Fruit fly (Drosophila melanogaster) whole organism, embryonic: ENCODE results near the gene CG5731.

Source experiments
- B-H1 ChIP-seq: fragments of 200-800 bp; sonication (Bioruptor generic); IDR thresholded peaks from 3 replicates; pipeline ENCODE4 v1.3.6; 2022; ENCODE audit warnings: missing biosample characterization, missing genetic modification characterization
- C15 ChIP-seq: fragments of 200-800 bp; sonication (Bioruptor generic); IDR thresholded peaks from 3 replicates; pipeline ENCODE4 v1.3.6; 2022; ENCODE audit warnings: missing biosample characterization, missing genetic modification characterization
- CG10321 ChIP-seq: fragments of 200-800 bp; sonication (Bioruptor generic); IDR thresholded peaks from 2 replicates; pipeline ENCODE4 v1.3.6; 2022; ENCODE audit warnings: missing biosample characterization, missing genetic modification characterization
- CG10366 ChIP-seq: fragments of 200-800 bp; sonication (Bioruptor generic); IDR thresholded peaks from 2 replicates; pipeline ENCODE4 v1.3.6; 2022; ENCODE audit warnings: missing biosample characterization, missing genetic modification characterization
- CG10462 ChIP-seq: fragments of 200-800 bp; sonication (Bioruptor generic); optimal IDR thresholded peaks from 2 replicates; lab custom pipeline; 2016; ENCODE audit warnings: missing biosample characterization, missing genetic modification characterization
- CG10654 ChIP-seq: fragments of 200-800 bp; sonication (Bioruptor generic); optimal IDR thresholded peaks from 2 replicates; lab custom pipeline; 2016; ENCODE audit warnings: missing biosample characterization, missing genetic modification characterization
- CG12155 ChIP-seq: fragments of 200-800 bp; sonication (Bioruptor generic); optimal IDR thresholded peaks from 3 replicates; lab custom pipeline; 2016; ENCODE audit warnings: missing biosample characterization, missing genetic modification characterization
- CG12769 ChIP-seq: fragments of 200-800 bp; sonication (Bioruptor generic); optimal IDR thresholded peaks from 2 replicates; lab custom pipeline; 2019; ENCODE audit warnings: missing biosample characterization, mild to moderate bottlenecking, missing genetic modification characterization, moderate library complexity
- CG13894 ChIP-seq: fragments of 200-800 bp; sonication (Bioruptor generic); optimal IDR thresholded peaks from 3 replicates; lab custom pipeline; 2018; ENCODE audit warnings: missing biosample characterization, mild to moderate bottlenecking, missing genetic modification characterization, moderate library complexity
- CG15073 ChIP-seq: fragments of 200-800 bp; sonication (Bioruptor generic); optimal IDR thresholded peaks from 2 replicates; lab custom pipeline; 2016; ENCODE audit warnings: missing biosample characterization, missing genetic modification characterization
- CG17359 ChIP-seq: fragments of 200-800 bp; sonication (Bioruptor generic); optimal IDR thresholded peaks from 3 replicates; lab custom pipeline; 2018; ENCODE audit warnings: missing biosample characterization, mild to moderate bottlenecking, missing genetic modification characterization, moderate library complexity
- CG18011 ChIP-seq: fragments of 200-800 bp; sonication (Bioruptor generic); optimal IDR thresholded peaks from 2 replicates; lab custom pipeline; 2017; ENCODE audit warnings: missing biosample characterization, missing genetic modification characterization, mild to moderate bottlenecking, moderate library complexity, missing genotype
- CG2129 ChIP-seq: fragments of 200-800 bp; sonication (Bioruptor generic); IDR thresholded peaks from 2 replicates; pipeline ENCODE4 v1.3.6; 2022; ENCODE audit warnings: missing biosample characterization, missing genetic modification characterization; ENCODE audit not compliant: partially characterized antibody
- CG2678 ChIP-seq: fragments of 200-800 bp; sonication (Bioruptor generic); optimal IDR thresholded peaks from 3 replicates; lab custom pipeline; 2019; ENCODE audit warnings: missing biosample characterization, mild to moderate bottlenecking, missing genetic modification characterization, moderate library complexity
- CG30020 ChIP-seq: fragments of 200-800 bp; optimal IDR thresholded peaks from 2 replicates; lab custom pipeline; 2019; ENCODE audit warnings: missing biosample characterization, mild to moderate bottlenecking, missing genetic modification characterization, moderate library complexity
- CG32532 ChIP-seq: fragments of 200-800 bp; sonication (Bioruptor generic); IDR thresholded peaks from 2 replicates; pipeline ENCODE4 v1.3.6; 2022; ENCODE audit warnings: missing biosample characterization, missing genetic modification characterization
- CG33557 ChIP-seq: fragments of 200-800 bp; sonication (Bioruptor generic); optimal IDR thresholded peaks from 2 replicates; lab custom pipeline; 2019; ENCODE audit warnings: missing biosample characterization, mild to moderate bottlenecking, missing genetic modification characterization, moderate library complexity
- CG3847 ChIP-seq: fragments of 200-800 bp; sonication (Bioruptor generic); IDR thresholded peaks from 2 replicates; pipeline ENCODE4 v1.3.6; 2022; ENCODE audit warnings: missing biosample characterization, missing genetic modification characterization
- CG4282 ChIP-seq: fragments of 200-800 bp; sonication (Bioruptor generic); optimal IDR thresholded peaks from 2 replicates; lab custom pipeline; 2016; ENCODE audit warnings: missing biosample characterization, missing genetic modification characterization
- CG43689 ChIP-seq: fragments of 200-800 bp; sonication (Bioruptor generic); IDR thresholded peaks from 2 replicates; pipeline ENCODE4 v1.3.6; 2022; ENCODE audit warnings: missing biosample characterization, missing genetic modification characterization
- CG4854 ChIP-seq: fragments of 200-800 bp; sonication (Bioruptor generic); optimal IDR thresholded peaks from 2 replicates; lab custom pipeline; 2016; ENCODE audit warnings: missing biosample characterization, missing genetic modification characterization, inconsistent platforms
- CG5180 ChIP-seq: fragments of 200-800 bp; sonication (Bioruptor generic); optimal IDR thresholded peaks from 3 replicates; lab custom pipeline; 2017; ENCODE audit warnings: missing biosample characterization, missing genetic modification characterization, mild to moderate bottlenecking, moderate library complexity, missing genetic modification reagents
- CG6272 ChIP-seq: fragments of 200-800 bp; sonication (Bioruptor generic); IDR thresholded peaks from 2 replicates; pipeline ENCODE4 v1.3.6; 2022; ENCODE audit warnings: missing biosample characterization, missing genetic modification characterization
- CG9797 ChIP-seq: fragments of 200-800 bp; sonication (Bioruptor generic); optimal IDR thresholded peaks from 3 replicates; lab custom pipeline; 2018; ENCODE audit warnings: missing biosample characterization, mild to moderate bottlenecking, missing genetic modification characterization
- Chrac-16 ChIP-seq: fragments of 200-800 bp; sonication (Bioruptor generic); optimal IDR thresholded peaks from 3 replicates; lab custom pipeline; 2016; ENCODE audit warnings: missing biosample characterization, missing genetic modification characterization
- CkIIα-i1 ChIP-seq: fragments of 200-800 bp; sonication (Bioruptor generic); IDR thresholded peaks from 2 replicates; pipeline ENCODE4 v1.3.6; 2022; ENCODE audit warnings: missing biosample characterization, missing genetic modification characterization
- Doc3 ChIP-seq: fragments of 200-800 bp; sonication (Bioruptor generic); IDR thresholded peaks from 3 replicates; pipeline ENCODE4 v1.3.6; 2022; ENCODE audit warnings: missing biosample characterization, missing genetic modification characterization; ENCODE audit not compliant: partially characterized antibody
- Meics ChIP-seq: fragments of 200-800 bp; sonication (Bioruptor generic); optimal IDR thresholded peaks from 2 replicates; lab custom pipeline; 2017; ENCODE audit warnings: missing biosample characterization, mild to moderate bottlenecking, missing genetic modification characterization
- Mes4 ChIP-seq: fragments of 200-800 bp; sonication (Bioruptor generic); optimal IDR thresholded peaks from 2 replicates; lab custom pipeline; 2016; ENCODE audit warnings: missing biosample characterization, missing genetic modification characterization
- Myb ChIP-seq: fragments of 200-800 bp; sonication (Bioruptor generic); optimal IDR thresholded peaks from 2 replicates; lab custom pipeline; 2016; ENCODE audit warnings: missing biosample characterization, missing genetic modification characterization
- Sox100B ChIP-seq: fragments of 200-800 bp; sonication (Bioruptor generic); optimal IDR thresholded peaks from 3 replicates; lab custom pipeline; 2018; ENCODE audit warnings: missing biosample characterization, mild to moderate bottlenecking, missing genetic modification characterization
- Sry-δ ChIP-seq: fragments of 200-800 bp; sonication (Bioruptor generic); optimal IDR thresholded peaks from 2 replicates; lab custom pipeline; 2016; ENCODE audit warnings: missing biosample characterization, missing genetic modification characterization
- Xbp1 ChIP-seq: fragments of 200-800 bp; sonication (Bioruptor generic); optimal IDR thresholded peaks from 3 replicates; lab custom pipeline; 2016; ENCODE audit warnings: missing biosample characterization, mild to moderate bottlenecking, missing genetic modification characterization
- ab ChIP-seq: fragments of 200-800 bp; sonication (Bioruptor generic); optimal IDR thresholded peaks from 2 replicates; lab custom pipeline; 2016; ENCODE audit warnings: missing biosample characterization, missing genetic modification characterization
- aop ChIP-seq: fragments of 200-800 bp; sonication (Bioruptor generic); IDR thresholded peaks from 2 replicates; pipeline ENCODE4 v1.3.6; 2022; ENCODE audit warnings: missing biosample characterization, missing genetic modification characterization
- br ChIP-seq: fragments of >200 bp; optimal IDR thresholded peaks from 2 replicates; lab custom pipeline; 2017
- cg ChIP-seq: fragments of 200-800 bp; sonication (Bioruptor generic); optimal IDR thresholded peaks from 3 replicates; lab custom pipeline; 2019; ENCODE audit warnings: missing biosample characterization, mild to moderate bottlenecking, missing genetic modification characterization, moderate library complexity
- disco-r ChIP-seq: fragments of 200-800 bp; sonication (Bioruptor generic); optimal IDR thresholded peaks from 2 replicates; lab custom pipeline; 2016; ENCODE audit warnings: missing biosample characterization, missing genetic modification characterization
- fru ChIP-seq: fragments of >200 bp; optimal IDR thresholded peaks from 2 replicates; lab custom pipeline; 2017
- gcm ChIP-seq: fragments of 200-800 bp; sonication (Bioruptor generic); optimal IDR thresholded peaks from 2 replicates; lab custom pipeline; 2019; ENCODE audit warnings: missing biosample characterization, mild to moderate bottlenecking, missing genetic modification characterization, moderate library complexity
- gfzf ChIP-seq: fragments of 200-800 bp; sonication (Bioruptor generic); optimal IDR thresholded peaks from 2 replicates; lab custom pipeline; 2016; ENCODE audit warnings: missing biosample characterization, mild to moderate bottlenecking, missing genetic modification characterization, moderate library complexity
- lmd ChIP-seq: fragments of 200-800 bp; sonication (Bioruptor generic); IDR thresholded peaks from 2 replicates; pipeline ENCODE4 v1.3.6; 2022; ENCODE audit warnings: missing biosample characterization, missing genetic modification characterization
- run ChIP-seq: fragments of 200-800 bp; sonication (Bioruptor generic); optimal IDR thresholded peaks from 3 replicates; lab custom pipeline; 2018; ENCODE audit warnings: missing biosample characterization, mild to moderate bottlenecking, missing genetic modification characterization
- sc ChIP-seq, 3 experiments: fragments of >200 bp in 2 of 3; fragments of 200-800 bp in 1 of 3; sonication (Bioruptor generic) in 1 of 3; optimal IDR thresholded peaks; 2 replicates in 2 of 3; 3 replicates in 1 of 3; lab custom pipeline; 2017; ENCODE audit warnings: mild to moderate bottlenecking in 1 of 3, missing biosample characterization in 1 of 3, missing genetic modification characterization in 1 of 3, missing genetic modification reagents in 1 of 3
- sisA ChIP-seq: fragments of 200-800 bp; sonication (Bioruptor generic); IDR thresholded peaks from 2 replicates; pipeline ENCODE4 v1.3.6; 2022; ENCODE audit warnings: missing biosample characterization, missing genetic modification characterization
- so ChIP-seq: fragments of 200-800 bp; sonication (Bioruptor generic); IDR thresholded peaks from 3 replicates; pipeline ENCODE4 v1.3.6; 2022; ENCODE audit warnings: missing biosample characterization, missing genetic modification characterization
- sob ChIP-seq: fragments of 200-800 bp; sonication (Bioruptor generic); IDR thresholded peaks from 2 replicates; pipeline ENCODE4 v1.3.6; 2022; ENCODE audit warnings: missing biosample characterization, missing genetic modification characterization
- sqz ChIP-seq: fragments of 200-800 bp; sonication (Bioruptor generic); optimal IDR thresholded peaks from 3 replicates; lab custom pipeline; 2018; ENCODE audit warnings: missing biosample characterization, mild to moderate bottlenecking, missing genetic modification characterization
- stc ChIP-seq: fragments of 200-800 bp; sonication (Bioruptor generic); IDR thresholded peaks from 2 replicates; pipeline ENCODE4 v1.3.6; 2022; ENCODE audit warnings: missing biosample characterization, missing genetic modification characterization
- sug ChIP-seq: fragments of 200-800 bp; optimal IDR thresholded peaks from 2 replicates; lab custom pipeline; 2019; ENCODE audit warnings: missing biosample characterization, mild to moderate bottlenecking, missing genetic modification characterization, moderate library complexity
- tgo ChIP-seq: fragments of 200-800 bp; sonication (Bioruptor generic); IDR thresholded peaks from 3 replicates; pipeline ENCODE4 v1.3.6; 2022; ENCODE audit warnings: missing biosample characterization, missing genetic modification characterization
- tx ChIP-seq: fragments of 200-800 bp; sonication (Bioruptor generic); optimal IDR thresholded peaks from 2 replicates; lab custom pipeline; 2016; ENCODE audit warnings: missing biosample characterization, missing genetic modification characterization

CG5731 gene

dm6 chr2L:10249655-10250202 is 40.2 kb upstream of the CG5731 start (continued):
- no peak for TF ChIP-seq CG3847 (GFP tag; lab: Robert Waterston, UW)
- TF ChIP-seq CG30020: peak; percentile 74
- TF ChIP-seq CG4854 (GFP tag; lab: Kevin White, UChicago): no peak
- no peak for TF ChIP-seq so
- no peak for TF ChIP-seq CG12769 (tag; lab: Kevin White, UChicago)
- TF ChIP-seq CkIIα-i1 (GFP tag; lab: Robert Waterston, UW): no peak
- TF ChIP-seq aop (GFP tag; lab: Robert Waterston, UW): no peak
- TF ChIP-seq CG4282 (GFP tag; lab: Kevin White, UChicago): no peak
- no peak for TF ChIP-seq tx
- TF ChIP-seq fru (lab: Kevin White, UChicago): no peak
- TF ChIP-seq sug (tag; lab: Kevin White, UChicago): peak; percentile 16
- no peak for TF ChIP-seq gfzf (GFP tag; lab: Kevin White, UChicago)
- peak; percentile 34 for TF ChIP-seq CG17359 (tag; lab: Kevin White, UChicago)
- no peak for TF ChIP-seq CG12155
- TF ChIP-seq CG6272 (GFP tag; lab: Robert Waterston, UW): no peak
- TF ChIP-seq br (lab: Kevin White, UChicago): no peak
- TF ChIP-seq sqz: peak; percentile 64
- no peak for TF ChIP-seq run (tag; lab: Kevin White, UChicago)
- no peak for TF ChIP-seq ab (GFP tag; lab: Kevin White, UChicago)
- peak; percentile 87 for TF ChIP-seq CG33557 (GFP tag; lab: Kevin White, UChicago)
- no peak for TF ChIP-seq CG13894 (tag; lab: Kevin White, UChicago)
- TF ChIP-seq C15: no peak
- no peak for TF ChIP-seq CG10321 (GFP tag; lab: Robert Waterston, UW)
- no peak for TF ChIP-seq disco-r
- TF ChIP-seq B-H1: no peak
- no peak for TF ChIP-seq sc (optimal IDR thresholded peaks at IDR 0.05; lab: Kevin White, UChicago)
- TF ChIP-seq sc (GFP tag; optimal IDR thresholded peaks at IDR 0.05; lab: Kevin White, UChicago): no peak
- TF ChIP-seq Chrac-16 (GFP tag; lab: Kevin White, UChicago): no peak
- TF ChIP-seq sob: no peak; the same call in 1 of the 2 replicates
- TF ChIP-seq Sox100B (GFP tag; lab: Kevin White, UChicago): peak; percentile 75
- no peak for TF ChIP-seq CG9797 (GFP tag; lab: Kevin White, UChicago)
- TF ChIP-seq CG10654 (GFP tag; lab: Kevin White, UChicago): no peak
- no peak for TF ChIP-seq gcm (GFP tag; lab: Kevin White, UChicago)
- TF ChIP-seq Myb (GFP tag; lab: Kevin White, UChicago): no peak
- TF ChIP-seq CG43689: no peak
- no peak for TF ChIP-seq Xbp1
- TF ChIP-seq CG2129 (GFP tag; lab: Robert Waterston, UW): no peak
- TF ChIP-seq CG10462 (GFP tag; lab: Kevin White, UChicago): no peak
- TF ChIP-seq CG15073: no peak
- TF ChIP-seq Sry-δ (GFP tag; lab: Kevin White, UChicago): no peak
- TF ChIP-seq Meics (GFP tag; lab: Kevin White, UChicago): no peak
- no peak for TF ChIP-seq CG2678 (tag; lab: Kevin White, UChicago)
- no peak for TF ChIP-seq CG18011 (GFP tag; lab: Kevin White, UChicago)
- TF ChIP-seq CG32532 (GFP tag; lab: Robert Waterston, UW): no peak
- TF ChIP-seq stc (GFP tag; lab: Robert Waterston, UW): no peak
- TF ChIP-seq CG5180 (GFP tag; lab: Kevin White, UChicago): no peak
- TF ChIP-seq sisA: no peak
- no peak for TF ChIP-seq tgo (GFP tag; lab: Robert Waterston, UW)
- TF ChIP-seq Doc3 (GFP tag; lab: Robert Waterston, UW): no peak
- no peak for TF ChIP-seq Mes4
- no peak for TF ChIP-seq lmd (GFP tag; lab: Robert Waterston, UW)
- no peak for TF ChIP-seq CG10366 (GFP tag; lab: Robert Waterston, UW)
- TF ChIP-seq cg (GFP tag; lab: Kevin White, UChicago): peak; percentile 79
